Fruit fly (Drosophila melanogaster): ENCODE measurements around the gene CG7950.
A peak's percentile ranks its signal among the peaks of the same experiment; 100 is the strongest.

Gene CG7950

dm6 chr3R:30062543-30062942, 5.9 kb downstream of the CG7950 start (continued):
- TF ChIP-seq CG34376 (GFP tag; optimal IDR thresholded peaks at IDR 0.05) = no peak
- TF ChIP-seq CG12769 (tag; optimal IDR thresholded peaks at IDR 0.05) = no peak
- TF ChIP-seq caup (GFP tag; optimal IDR thresholded peaks at IDR 0.05; ENCODE audit: severe bottlenecking) = peak; percentile 1
- TF ChIP-seq CkIIα-i1 (GFP tag; IDR thresholded peaks at IDR 0.05) = no peak
- TF ChIP-seq Dad (GFP tag; optimal IDR thresholded peaks at IDR 0.05) = no peak
- no peak for TF ChIP-seq CG7839 (tag; optimal IDR thresholded peaks at IDR 0.05)

- TF ChIP-seq CG18599 (GFP tag; optimal IDR thresholded peaks at IDR 0.05) (peak; percentile 41), Antp (GFP tag; optimal IDR thresholded peaks at IDR 0.05) (no peak), CG1024 (GFP tag; IDR thresholded peaks at IDR 0.05) (no peak), mirr (GFP tag; optimal IDR thresholded peaks at IDR 0.05) (peak; percentile 39), bigmax (GFP tag; optimal IDR thresholded peaks at IDR 0.05) (no peak), fu2 (GFP tag; optimal IDR thresholded peaks at IDR 0.05) (no peak), Asciz (GFP tag; optimal IDR thresholded peaks at IDR 0.05) (no peak), jing (GFP tag; optimal IDR thresholded peaks at IDR 0.05) (no peak), maf-S (GFP tag; optimal IDR thresholded peaks at IDR 0.05) (no peak), gfzf (GFP tag; optimal IDR thresholded peaks at IDR 0.05) (no peak), sens (GFP tag) (peak; percentile 68), CkIIα-i1 (GFP tag; IDR thresholded peaks at IDR 0.05) (no peak), Eip74EF (GFP tag; optimal IDR thresholded peaks at IDR 0.05) (no peak), grn (GFP tag; optimal IDR thresholded peaks at IDR 0.05) (peak; percentile 31), abd-A (tag; optimal IDR thresholded peaks at IDR 0.05) (no peak), exex (tag; optimal IDR thresholded peaks at IDR 0.05) (peak; percentile 61), lab (GFP tag; optimal IDR thresholded peaks at IDR 0.05) (peak; percentile 33), crol (GFP tag; IDR thresholded peaks at IDR 0.05) (0 out of 2 replicates have a peak, but pooled peaks have one; percentile 39), br (optimal IDR thresholded peaks at IDR 0.05) (no peak), Spps (tag; optimal IDR thresholded peaks at IDR 0.05) (no peak), Med (GFP tag) (peak; percentile 66), GATAe (GFP tag; conservative IDR thresholded peaks at IDR 0.05) (peak; percentile 51), Pdp1 (GFP tag; optimal IDR thresholded peaks at IDR 0.05) (peak in 1 of 2 experiments; percentile 43), ssp (GFP tag; IDR thresholded peaks at IDR 0.05) (no peak), CG8290 (GFP tag; optimal IDR thresholded peaks at IDR 0.05) (no peak), CG8290 (tag; optimal IDR thresholded peaks at IDR 0.05) (peak in 1 of 2 experiments; percentile 6), CG7357 (GFP tag; IDR thresholded peaks at IDR 0.05) (no peak), CG1603 (tag; optimal IDR thresholded peaks at IDR 0.05) (peak; percentile 2), lilli (GFP tag; optimal IDR thresholded peaks at IDR 0.05) (no peak), ham (GFP tag; IDR thresholded peaks at IDR 0.05) (no peak), sug (tag; optimal IDR thresholded peaks at IDR 0.05) (peak; percentile 78), chn (GFP tag; optimal IDR thresholded peaks at IDR 0.05) (no peak), ttk (GFP tag; IDR thresholded peaks at IDR 0.05) (no peak), trh (GFP tag; optimal IDR thresholded peaks at IDR 0.05) (no peak), CG10543 (GFP tag; optimal IDR thresholded peaks at IDR 0.05) (no peak), ATbp (GFP tag; optimal IDR thresholded peaks at IDR 0.05) (peak; percentile 4), CG4360 (GFP tag; IDR thresholded peaks at IDR 0.05) (no peak), D (optimal IDR thresholded peaks at IDR 0.05) (no peak), D (GFP tag; optimal IDR thresholded peaks at IDR 0.05) (no peak)
Measured at dm6 chr3R:30063704-30064103, 7.0 kb downstream of the CG7950 start.
